Worm (Caenorhabditis elegans): ENCODE data around the gene irk-1.

DNA sequence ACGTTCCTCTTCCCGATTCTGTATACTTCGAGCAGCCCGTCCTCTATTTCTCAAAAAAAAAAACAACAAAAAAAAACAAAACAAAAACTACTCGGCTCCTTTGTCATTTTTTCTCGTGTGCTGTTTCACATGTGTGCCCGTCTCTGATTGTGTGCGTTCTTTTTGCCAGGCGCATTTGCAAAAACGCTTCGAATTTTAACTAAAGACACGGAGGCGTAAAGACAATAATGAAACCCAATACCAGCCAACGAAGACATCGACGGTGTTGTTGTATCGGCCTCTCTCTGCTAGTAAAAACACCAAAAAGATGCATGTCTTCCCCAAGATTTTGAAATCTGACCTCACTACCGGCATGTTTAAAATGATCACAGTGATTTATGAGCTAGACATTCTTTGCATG is 31.1 kb downstream of the irk-1 start:
- TF ChIP-seq ref-1 (GFP tag; conservative IDR thresholded peaks at IDR 0.05) (no peak), ztf-23 (GFP tag; IDR thresholded peaks at IDR 0.05) (no peak), T22C8.4 (GFP tag; IDR thresholded peaks at IDR 0.05) (no peak), cog-1 (tag; optimal IDR thresholded peaks at IDR 0.05) (no peak)

Data from whole organism, midembryonic.